Fruit fly (Drosophila melanogaster): ENCODE measurements around the gene SkpE.

Gene SkpE

dm6 chrX:19788621-19788944, 35.3 kb downstream of the SkpE start:
- TF ChIP-seq CG15336 (GFP tag; IDR thresholded peaks at IDR 0.05) (no peak), cyc (GFP tag; optimal IDR thresholded peaks at IDR 0.05) (no peak), dac (GFP tag; optimal IDR thresholded peaks at IDR 0.05) (no peak), topi (GFP tag; optimal IDR thresholded peaks at IDR 0.05) (no peak), CG32006 (GFP tag; optimal IDR thresholded peaks at IDR 0.05) (no peak), CG11902 (GFP tag; optimal IDR thresholded peaks at IDR 0.05) (no peak), achi (GFP tag; optimal IDR thresholded peaks at IDR 0.05) (no peak), CG11294 (GFP tag; IDR thresholded peaks at IDR 0.05) (no peak), fd85E (GFP tag; optimal IDR thresholded peaks at IDR 0.05) (no peak), salr (GFP tag; optimal IDR thresholded peaks at IDR 0.05) (no peak), CG10669 (GFP tag; optimal IDR thresholded peaks at IDR 0.05) (no peak), CG16779 (tag; optimal IDR thresholded peaks at IDR 0.05) (no peak), CG8119 (GFP tag; IDR thresholded peaks at IDR 0.05) (no peak), svp (GFP tag) (no peak), Sox15 (GFP tag; optimal IDR thresholded peaks at IDR 0.05) (no peak), CG6163 (GFP tag; IDR thresholded peaks at IDR 0.05) (no peak), CG6276 (GFP tag; optimal IDR thresholded peaks at IDR 0.05) (no peak), CG9139 (GFP tag; optimal IDR thresholded peaks at IDR 0.05) (no peak)

dm6 chrX:19787921-19788620, 35.8 kb downstream of the SkpE start:
- no peak for TF ChIP-seq CG8319 (GFP tag; optimal IDR thresholded peaks at IDR 0.05)
- no peak for TF ChIP-seq CG34406 (GFP tag; optimal IDR thresholded peaks at IDR 0.05)
- TF ChIP-seq CG7368 (GFP tag; optimal IDR thresholded peaks at IDR 0.05) = no peak
- TF ChIP-seq CG6276 (GFP tag; optimal IDR thresholded peaks at IDR 0.05) = no peak
- TF ChIP-seq CG4318 (GFP tag; optimal IDR thresholded peaks at IDR 0.05) = no peak
- peak; percentile 65 for TF ChIP-seq fkh (GFP tag; optimal IDR thresholded peaks at IDR 0.05)
- TF ChIP-seq CG1621 (tag; optimal IDR thresholded peaks at IDR 0.05) = no peak
- TF ChIP-seq Eip75B (GFP tag; optimal IDR thresholded peaks at IDR 0.05) = no peak
- TF ChIP-seq CG3032 (tag; optimal IDR thresholded peaks at IDR 0.05) = no peak
- TF ChIP-seq Sox14 (GFP tag; optimal IDR thresholded peaks at IDR 0.05) = no peak
- TF ChIP-seq Lpt (GFP tag; optimal IDR thresholded peaks at IDR 0.05) = no peak
- peak; percentile 38 for TF ChIP-seq Eip78C (GFP tag)
- no peak for TF ChIP-seq OdsH (GFP tag; optimal IDR thresholded peaks at IDR 0.05)
- peak; percentile 36; the same call in 1 of the 3 replicates for TF ChIP-seq CG6163 (GFP tag; IDR thresholded peaks at IDR 0.05)
- no peak for TF ChIP-seq lz (GFP tag; optimal IDR thresholded peaks at IDR 0.05)
- TF ChIP-seq CG3919 (GFP tag; optimal IDR thresholded peaks at IDR 0.05) = no peak
- TF ChIP-seq Sox102F (GFP tag; optimal IDR thresholded peaks at IDR 0.05) = no peak
- TF ChIP-seq Hr39 (GFP tag; optimal IDR thresholded peaks at IDR 0.05) = no peak
- no peak for TF ChIP-seq ss (GFP tag; optimal IDR thresholded peaks at IDR 0.05)
- TF ChIP-seq Smox (GFP tag; optimal IDR thresholded peaks at IDR 0.05) = no peak
- no peak for TF ChIP-seq Gug (GFP tag; IDR thresholded peaks at IDR 0.05)
- TF ChIP-seq vri (GFP tag; optimal IDR thresholded peaks at IDR 0.05) = no peak
- TF ChIP-seq CG32006 (GFP tag; optimal IDR thresholded peaks at IDR 0.05) = no peak

dm6 chrX:19786823-19787222, 37.1 kb downstream of the SkpE start:
- TF ChIP-seq vri (GFP tag; optimal IDR thresholded peaks at IDR 0.05) (no peak), Sox14 (GFP tag; optimal IDR thresholded peaks at IDR 0.05) (no peak), CG9139 (GFP tag; optimal IDR thresholded peaks at IDR 0.05) (no peak), dac (GFP tag; optimal IDR thresholded peaks at IDR 0.05) (no peak), Met (GFP tag; optimal IDR thresholded peaks at IDR 0.05) (no peak), ss (GFP tag; optimal IDR thresholded peaks at IDR 0.05) (peak in 1 of 2 experiments; percentile 85)

Measured in whole organism, prepupa.